Fruit fly (Drosophila melanogaster) whole organism, embryonic: ENCODE measurements around the gene CG34253.
A peak's percentile ranks its signal among the peaks of the same experiment; 100 is the strongest.

Experiments used
- B-H2 ChIP-seq: fragments of 200-800 bp; sonication (Bioruptor generic); optimal IDR thresholded peaks from 2 replicates; lab custom pipeline; 2018; ENCODE audit warnings: missing biosample characterization, mild to moderate bottlenecking, missing genetic modification characterization
- BtbVII ChIP-seq: fragments of 200-800 bp; sonication (Bioruptor generic); optimal IDR thresholded peaks from 3 replicates; lab custom pipeline; 2017; ENCODE audit warnings: missing biosample characterization, mild to moderate bottlenecking, missing genetic modification characterization
- CG10267 ChIP-seq: fragments of 200-800 bp; sonication (Bioruptor generic); optimal IDR thresholded peaks from 2 replicates; lab custom pipeline; 2018; ENCODE audit warnings: missing biosample characterization, mild to moderate bottlenecking, missing genetic modification characterization, moderate library complexity
- CG11398 ChIP-seq: fragments of 200-800 bp; sonication (Bioruptor generic); optimal IDR thresholded peaks from 2 replicates; lab custom pipeline; 2016; ENCODE audit warnings: missing biosample characterization, missing genetic modification characterization
- CG12071 ChIP-seq: fragments of 200-800 bp; sonication (Bioruptor generic); optimal IDR thresholded peaks from 3 replicates; lab custom pipeline; 2018; ENCODE audit warnings: missing biosample characterization, mild to moderate bottlenecking, missing genetic modification characterization
- CG13123 ChIP-seq: fragments of 200-800 bp; sonication (Bioruptor generic); optimal IDR thresholded peaks from 2 replicates; lab custom pipeline; 2016; ENCODE audit warnings: missing biosample characterization, missing genetic modification characterization
- CG18011 ChIP-seq: fragments of 200-800 bp; sonication (Bioruptor generic); optimal IDR thresholded peaks from 2 replicates; lab custom pipeline; 2017; ENCODE audit warnings: missing biosample characterization, missing genetic modification characterization, mild to moderate bottlenecking, moderate library complexity, missing genotype
- CG2120 ChIP-seq: fragments of 200-800 bp; sonication (Bioruptor generic); optimal IDR thresholded peaks from 3 replicates; lab custom pipeline; 2016; ENCODE audit warnings: missing biosample characterization, missing genetic modification characterization
- CG34422 ChIP-seq: fragments of 200-800 bp; sonication (Bioruptor generic); IDR thresholded peaks from 3 replicates; pipeline ENCODE4 v1.3.6; 2022; ENCODE audit warnings: missing biosample characterization, missing genetic modification characterization
- CG4360 ChIP-seq: fragments of 200-800 bp; sonication (Bioruptor generic); IDR thresholded peaks from 2 replicates; pipeline ENCODE4 v1.3.6; 2022; ENCODE audit warnings: missing biosample characterization, missing genetic modification characterization
- CG5180 ChIP-seq: fragments of 200-800 bp; sonication (Bioruptor generic); optimal IDR thresholded peaks from 3 replicates; lab custom pipeline; 2017; ENCODE audit warnings: missing biosample characterization, missing genetic modification characterization, mild to moderate bottlenecking, moderate library complexity, missing genetic modification reagents
- CG5245 ChIP-seq: fragments of 200-800 bp; sonication (Bioruptor generic); optimal IDR thresholded peaks from 3 replicates; lab custom pipeline; 2016; ENCODE audit warnings: missing biosample characterization, missing genetic modification characterization
- CG6254 ChIP-seq: fragments of 200-800 bp; sonication (Bioruptor generic); optimal IDR thresholded peaks from 3 replicates; lab custom pipeline; 2017; ENCODE audit warnings: mild to moderate bottlenecking, missing biosample characterization, missing genetic modification reagents, missing genetic modification characterization
- CG7745 ChIP-seq: fragments of 200-800 bp; sonication (Bioruptor generic); optimal IDR thresholded peaks from 2 replicates; lab custom pipeline; 2018; ENCODE audit warnings: missing biosample characterization, mild to moderate bottlenecking, missing genetic modification characterization, moderate library complexity
- CG8765 ChIP-seq: fragments of 200-800 bp; sonication (Bioruptor generic); IDR thresholded peaks from 2 replicates; pipeline ENCODE4 v1.3.6; 2022; ENCODE audit warnings: missing biosample characterization, missing genetic modification characterization
- CG9215 ChIP-seq: fragments of 200-800 bp; sonication (Bioruptor generic); IDR thresholded peaks from 2 replicates; pipeline ENCODE4 v1.3.6; 2022; ENCODE audit warnings: missing biosample characterization, missing genetic modification characterization
- CTCF ChIP-seq: fragments of 200-800 bp; sonication (Bioruptor generic); optimal IDR thresholded peaks from 2 replicates; lab custom pipeline; 2017; ENCODE audit warnings: missing biosample characterization, mild to moderate bottlenecking, missing genetic modification characterization, moderate library complexity
- D19B ChIP-seq: fragments of 200-800 bp; sonication (Bioruptor generic); optimal IDR thresholded peaks from 2 replicates; lab custom pipeline; 2017; ENCODE audit warnings: missing biosample characterization, mild to moderate bottlenecking, missing genetic modification characterization
- Gug ChIP-seq: fragments of 200-800 bp; sonication (Bioruptor generic); IDR thresholded peaks from 4 replicates; pipeline ENCODE4 v1.3.6; 2022; ENCODE audit warnings: missing biosample characterization, missing genetic modification characterization
- HLH54F ChIP-seq: fragments of 200-800 bp; sonication (Bioruptor generic); optimal IDR thresholded peaks from 3 replicates; lab custom pipeline; 2016; ENCODE audit warnings: missing biosample characterization, missing genetic modification characterization
- HmgZ ChIP-seq: fragments of 200-800 bp; sonication (Bioruptor generic); optimal IDR thresholded peaks from 2 replicates; lab custom pipeline; 2018; ENCODE audit warnings: missing biosample characterization, mild to moderate bottlenecking, missing genetic modification characterization
- Hr39 ChIP-seq: fragments of >200 bp; optimal IDR thresholded peaks from 2 replicates; lab custom pipeline; 2017
- Hsf ChIP-seq: fragments of 200-800 bp; sonication (Bioruptor generic); optimal IDR thresholded peaks from 3 replicates; lab custom pipeline; 2016; ENCODE audit warnings: missing biosample characterization, missing genetic modification characterization
- Med ChIP-seq: fragments of 200-800 bp; sonication (Bioruptor generic); peaks from one replicate; lab custom pipeline; 2016; ENCODE audit warnings: missing biosample characterization, missing genetic modification characterization, mild to moderate bottlenecking, inconsistent platforms, moderate library complexity
- Sox100B ChIP-seq: fragments of 200-800 bp; sonication (Bioruptor generic); optimal IDR thresholded peaks from 3 replicates; lab custom pipeline; 2018; ENCODE audit warnings: missing biosample characterization, mild to moderate bottlenecking, missing genetic modification characterization
- Taf1 ChIP-seq: fragments of 200-800 bp; sonication (Bioruptor generic); IDR thresholded peaks from 2 replicates; pipeline ENCODE4 v1.3.6; 2022; ENCODE audit warnings: missing biosample characterization, missing genetic modification characterization
- YL-1 ChIP-seq: fragments of 200-800 bp; sonication (Bioruptor generic); optimal IDR thresholded peaks from 3 replicates; lab custom pipeline; 2017; ENCODE audit warnings: missing biosample characterization, mild to moderate bottlenecking, missing genetic modification characterization
- bab2 ChIP-seq: fragments of 200-800 bp; sonication (Bioruptor generic); optimal IDR thresholded peaks from 2 replicates; lab custom pipeline; 2016; ENCODE audit warnings: missing biosample characterization, missing genetic modification characterization
- cas ChIP-seq: fragments of 200-800 bp; sonication (Bioruptor generic); IDR thresholded peaks from 2 replicates; pipeline ENCODE4 v1.3.6; 2022; ENCODE audit warnings: missing biosample characterization, missing genetic modification characterization
- ci ChIP-seq: fragments of 200-800 bp; sonication (Bioruptor generic); IDR thresholded peaks from 3 replicates; pipeline ENCODE4 v1.3.6; 2022; ENCODE audit warnings: missing biosample characterization, missing genetic modification characterization
- crp ChIP-seq, 2 experiments: fragments of 200-800 bp; sonication (Bioruptor generic); optimal IDR thresholded peaks; 2 replicates in 1 of 2; 3 replicates in 1 of 2; lab custom pipeline; 2017; ENCODE audit warnings: missing biosample characterization in 2 of 2, missing genetic modification characterization in 2 of 2, mild to moderate bottlenecking in 1 of 2, moderate library complexity in 1 of 2
- dmrt11E ChIP-seq: fragments of 200-800 bp; sonication (Bioruptor generic); optimal IDR thresholded peaks from 3 replicates; lab custom pipeline; 2018; ENCODE audit warnings: missing biosample characterization, mild to moderate bottlenecking, missing genetic modification characterization, moderate library complexity
- dysf ChIP-seq: fragments of 200-800 bp; sonication (Bioruptor generic); IDR thresholded peaks from 3 replicates; pipeline ENCODE4 v1.3.6; 2022; ENCODE audit warnings: missing biosample characterization, missing genetic modification characterization
- ems ChIP-seq: fragments of 200-800 bp; sonication (Bioruptor generic); optimal IDR thresholded peaks from 3 replicates; lab custom pipeline; 2016; ENCODE audit warnings: missing biosample characterization, missing genetic modification characterization
- gem ChIP-seq: fragments of 200-800 bp; sonication (Bioruptor generic); optimal IDR thresholded peaks from 2 replicates; lab custom pipeline; 2019; ENCODE audit warnings: missing biosample characterization, mild to moderate bottlenecking, missing genetic modification characterization, moderate library complexity
- hb ChIP-seq: fragments of 200-800 bp; sonication (Bioruptor generic); IDR thresholded peaks from 3 replicates; pipeline ENCODE4 v1.3.6; 2022; ENCODE audit warnings: missing biosample characterization, missing genetic modification characterization; ENCODE audit not compliant: partially characterized antibody
- insv ChIP-seq, 2 experiments: fragments of 200-800 bp; sonication (Bioruptor generic); optimal IDR thresholded peaks; 3 replicates each; lab custom pipeline; 2016 to 2018; ENCODE audit warnings: missing biosample characterization in 2 of 2, missing genetic modification characterization in 2 of 2
- kni ChIP-seq: fragments of 200-800 bp; sonication (Bioruptor generic); optimal IDR thresholded peaks from 3 replicates; lab custom pipeline; 2017; ENCODE audit warnings: mild to moderate bottlenecking, missing biosample characterization, missing genetic modification reagents, missing genetic modification characterization
- lab ChIP-seq: fragments of 200-800 bp; sonication (Bioruptor generic); optimal IDR thresholded peaks from 3 replicates; lab custom pipeline; 2017; ENCODE audit warnings: missing biosample characterization, missing genetic modification characterization, mild to moderate bottlenecking, moderate library complexity, missing genetic modification reagents
- onecut ChIP-seq: fragments of 200-800 bp; sonication (Bioruptor generic); IDR thresholded peaks from 2 replicates; pipeline ENCODE4 v1.3.6; 2022; ENCODE audit warnings: missing biosample characterization, missing genetic modification characterization
- org-1 ChIP-seq: fragments of 200-800 bp; sonication (Bioruptor generic); optimal IDR thresholded peaks from 2 replicates; lab custom pipeline; 2017; ENCODE audit warnings: missing biosample characterization, missing genetic modification characterization
- pfk ChIP-seq: fragments of 200-800 bp; sonication (Bioruptor generic); optimal IDR thresholded peaks from 2 replicates; lab custom pipeline; 2018; ENCODE audit warnings: missing biosample characterization, mild to moderate bottlenecking, missing genetic modification characterization, moderate library complexity
- pnt ChIP-seq: fragments of 200-800 bp; sonication (Bioruptor generic); optimal IDR thresholded peaks from 3 replicates; lab custom pipeline; 2016; ENCODE audit warnings: missing biosample characterization, missing genetic modification characterization
- repo ChIP-seq: fragments of 200-800 bp; sonication (Bioruptor generic); optimal IDR thresholded peaks from 2 replicates; lab custom pipeline; 2016; ENCODE audit warnings: missing biosample characterization, missing genetic modification characterization
- schlank ChIP-seq: fragments of 200-800 bp; sonication (Bioruptor generic); optimal IDR thresholded peaks from 2 replicates; lab custom pipeline; 2018; ENCODE audit warnings: missing biosample characterization, mild to moderate bottlenecking, missing genetic modification characterization
- sens-2 ChIP-seq: fragments of 200-800 bp; sonication (Bioruptor generic); IDR thresholded peaks from 2 replicates; pipeline ENCODE4 v1.3.6; 2022; ENCODE audit warnings: missing biosample characterization, missing genetic modification characterization
- slp2 ChIP-seq: fragments of 200-800 bp; sonication (Bioruptor generic); optimal IDR thresholded peaks from 2 replicates; lab custom pipeline; 2016; ENCODE audit warnings: missing biosample characterization, missing genetic modification characterization
- sr ChIP-seq: fragments of 200-800 bp; sonication (Bioruptor generic); IDR thresholded peaks from 3 replicates; pipeline ENCODE4 v1.3.6; 2022; ENCODE audit warnings: missing biosample characterization, missing genetic modification characterization
- ssp ChIP-seq: fragments of 200-800 bp; sonication (Bioruptor generic); IDR thresholded peaks from 2 replicates; pipeline ENCODE4 v1.3.6; 2022; ENCODE audit warnings: missing biosample characterization, missing genetic modification characterization
- tgo ChIP-seq: fragments of 200-800 bp; sonication (Bioruptor generic); IDR thresholded peaks from 3 replicates; pipeline ENCODE4 v1.3.6; 2022; ENCODE audit warnings: missing biosample characterization, missing genetic modification characterization
- trem ChIP-seq: fragments of 200-800 bp; optimal IDR thresholded peaks from 3 replicates; lab custom pipeline; 2019; ENCODE audit warnings: missing biosample characterization, mild to moderate bottlenecking, missing genetic modification characterization, moderate library complexity
- tx ChIP-seq: fragments of 200-800 bp; sonication (Bioruptor generic); optimal IDR thresholded peaks from 2 replicates; lab custom pipeline; 2016; ENCODE audit warnings: missing biosample characterization, missing genetic modification characterization
- zfh2 ChIP-seq: fragments of 200-800 bp; sonication (Bioruptor generic); optimal IDR thresholded peaks from 2 replicates; lab custom pipeline; 2016; ENCODE audit warnings: missing biosample characterization, missing genetic modification characterization

Gene CG34253

dm6 chr3L:18109459-18109863 is 22.3 kb upstream of the CG34253 start, which contains the start of the genes Polr3D and mus304 (continued):
- TF ChIP-seq Taf1 (GFP tag; lab: Robert Waterston, UW): no peak
- TF ChIP-seq CG8765 (GFP tag; lab: Robert Waterston, UW): no peak
- TF ChIP-seq onecut: 0 out of 2 replicates have a peak, but pooled peaks have one; percentile 14
- TF ChIP-seq cas (GFP tag; lab: Robert Waterston, UW): no peak
- TF ChIP-seq schlank: no peak
- no peak for TF ChIP-seq CG5180 (GFP tag; lab: Kevin White, UChicago)
- TF ChIP-seq tx (GFP tag; lab: Kevin White, UChicago): no peak
- peak; percentile 29 for TF ChIP-seq kni (GFP tag; lab: Kevin White, UChicago)
- no peak for TF ChIP-seq ci (GFP tag; lab: Robert Waterston, UW)
- TF ChIP-seq BtbVII (GFP tag; lab: Kevin White, UChicago): no peak
- TF ChIP-seq Hsf (GFP tag; lab: Kevin White, UChicago): peak; percentile 8
- TF ChIP-seq CG18011: no peak
- TF ChIP-seq CG11398 (GFP tag; lab: Kevin White, UChicago): no peak
- peak; percentile 27 for TF ChIP-seq CG10267
- no peak for TF ChIP-seq ssp (GFP tag; lab: Robert Waterston, UW)
- TF ChIP-seq gem (tag; lab: Kevin White, UChicago): peak; percentile 40
- no peak for TF ChIP-seq ems (GFP tag; lab: Kevin White, UChicago)
- no peak for TF ChIP-seq bab2 (GFP tag; lab: Kevin White, UChicago)
- peak; percentile 17 for TF ChIP-seq B-H2 (GFP tag; lab: Kevin White, UChicago)
- TF ChIP-seq Sox100B (GFP tag; lab: Kevin White, UChicago): no peak
- TF ChIP-seq CG12071: no peak
- no peak for TF ChIP-seq dmrt11E (tag; lab: Kevin White, UChicago)
- no peak for TF ChIP-seq lab
- peak; percentile 77 for TF ChIP-seq hb
- TF ChIP-seq CG9215 (GFP tag; lab: Robert Waterston, UW): 0 out of 2 replicates have a peak, but pooled peaks have one; percentile 5
- no peak for TF ChIP-seq CG6254 (GFP tag; lab: Kevin White, UChicago)
- peak; percentile 75 for TF ChIP-seq trem
- TF ChIP-seq insv (GFP tag; optimal IDR thresholded peaks at IDR 0.05; lab: Kevin White, UChicago): no peak
- TF ChIP-seq YL-1 (GFP tag; lab: Kevin White, UChicago): peak; percentile 58
- TF ChIP-seq CG4360 (GFP tag; lab: Robert Waterston, UW): no peak
- no peak for TF ChIP-seq D19B (GFP tag; lab: Kevin White, UChicago)
- TF ChIP-seq tgo (GFP tag; lab: Robert Waterston, UW): no peak
- peak; percentile 67 for TF ChIP-seq Med (GFP tag; lab: Kevin White, UChicago)
- no peak for TF ChIP-seq CG7745 (tag; lab: Kevin White, UChicago)
- no peak for TF ChIP-seq Hr39 (lab: Kevin White, UChicago)
- TF ChIP-seq CG34422 (GFP tag; lab: Robert Waterston, UW): no peak
- no peak for TF ChIP-seq HLH54F (GFP tag; lab: Kevin White, UChicago)
- no peak for TF ChIP-seq dysf (GFP tag; lab: Robert Waterston, UW)
- no peak for TF ChIP-seq Gug (GFP tag; lab: Robert Waterston, UW)
- no peak for TF ChIP-seq repo
- no peak for TF ChIP-seq CTCF (GFP tag; lab: Kevin White, UChicago)
- TF ChIP-seq CG13123 (GFP tag; lab: Kevin White, UChicago): no peak
- no peak for TF ChIP-seq sens-2 (GFP tag; lab: Robert Waterston, UW)
- TF ChIP-seq pnt (GFP tag; lab: Kevin White, UChicago): no peak
- TF ChIP-seq zfh2 (GFP tag; lab: Kevin White, UChicago): no peak
- no peak for TF ChIP-seq sr (GFP tag; lab: Robert Waterston, UW)
- peak in 1 of 2 experiments; percentile 43 for TF ChIP-seq crp (GFP tag; optimal IDR thresholded peaks at IDR 0.05; lab: Kevin White, UChicago)
- TF ChIP-seq CG2120 (GFP tag; lab: Kevin White, UChicago): peak; percentile 34
- TF ChIP-seq HmgZ: peak; percentile 44
- no peak for TF ChIP-seq pfk
- TF ChIP-seq slp2 (GFP tag; lab: Kevin White, UChicago): peak; percentile 10
- no peak for TF ChIP-seq org-1
- no peak for TF ChIP-seq CG5245 (GFP tag; lab: Kevin White, UChicago)
